Worm (Caenorhabditis elegans) whole organism, L2 larva: Measurements from ENCODE around the gene Y69A2AR.16.

Experiments
- C34F6.9 ChIP-seq: fragments of 150-350 bp; optimal IDR thresholded peaks from 2 replicates; lab custom pipeline; 2014; ENCODE audit warnings: missing biosample characterization, missing genetic modification characterization
- F13H6.1 ChIP-seq: sonication (generic microtip); optimal IDR thresholded peaks from 2 replicates; lab custom pipeline; 2016; ENCODE audit warnings: missing genetic modification characterization, missing compliant biosample characterization
- R02D3.7 ChIP-seq: fragments of 150-350 bp; optimal IDR thresholded peaks from 2 replicates; lab custom pipeline; 2014; ENCODE audit warnings: missing biosample characterization, missing genetic modification characterization
- Y55F3AM.14 ChIP-seq: fragments of 200-800 bp; sonication (Bioruptor generic); optimal IDR thresholded peaks from 2 replicates; lab custom pipeline; 2018; ENCODE audit warnings: mild to moderate bottlenecking, missing genetic modification characterization, missing compliant biosample characterization
- ZK546.5 ChIP-seq: sonication (generic microtip); optimal IDR thresholded peaks from 2 replicates; lab custom pipeline; 2017; ENCODE audit warnings: missing biosample characterization, missing genetic modification characterization
- aly-2 ChIP-seq: fragments of 150-350 bp; optimal IDR thresholded peaks from 2 replicates; lab custom pipeline; 2014; ENCODE audit warnings: missing biosample characterization, missing genetic modification characterization
- ama-1 ChIP-seq: fragments of 150-350 bp; optimal IDR thresholded peaks from 2 replicates; lab custom pipeline; 2018; ENCODE audit warnings: inconsistent platforms
- ceh-16 ChIP-seq: fragments of 150-350 bp; optimal IDR thresholded peaks from 2 replicates; lab custom pipeline; 2014; ENCODE audit warnings: missing biosample characterization, missing genetic modification characterization
- ceh-82 ChIP-seq: fragments of 150-350 bp; optimal IDR thresholded peaks from 2 replicates; lab custom pipeline; 2014; ENCODE audit warnings: missing biosample characterization, missing genetic modification characterization
- dmd-4 ChIP-seq: sonication (generic microtip); optimal IDR thresholded peaks from 2 replicates; lab custom pipeline; 2017; ENCODE audit warnings: missing biosample characterization, missing genetic modification characterization
- egl-27 ChIP-seq: sonication (generic microtip); optimal IDR thresholded peaks from 3 replicates; lab custom pipeline; 2017; ENCODE audit warnings: missing biosample characterization, missing genetic modification reagents, missing genetic modification characterization
- elt-1 ChIP-seq: fragments of 150-350 bp; optimal IDR thresholded peaks from 2 replicates; lab custom pipeline; 2014; ENCODE audit warnings: missing biosample characterization, missing genetic modification characterization
- elt-3 ChIP-seq: sonication (generic microtip); optimal IDR thresholded peaks from 2 replicates; lab custom pipeline; 2017; ENCODE audit warnings: missing biosample characterization, missing genetic modification characterization
- fos-1 ChIP-seq: fragments of 150-350 bp; optimal IDR thresholded peaks from 2 replicates; lab custom pipeline; 2014; ENCODE audit warnings: missing biosample characterization, missing genetic modification characterization
- gmeb-1 ChIP-seq: fragments of 150-350 bp; optimal IDR thresholded peaks from 2 replicates; lab custom pipeline; 2014; ENCODE audit warnings: missing biosample characterization, missing genetic modification characterization
- lin-11 ChIP-seq: fragments of 150-350 bp; sonication (generic microtip); optimal IDR thresholded peaks from 2 replicates; lab custom pipeline; 2014; ENCODE audit warnings: missing biosample characterization, missing genetic modification characterization, inconsistent platforms, mixed read lengths
- lin-13 ChIP-seq: fragments of 150-350 bp; optimal IDR thresholded peaks from 2 replicates; lab custom pipeline; 2014; ENCODE audit warnings: missing biosample characterization, missing genetic modification reagents, missing genetic modification characterization
- lin-39 ChIP-seq: fragments of 150-350 bp; optimal IDR thresholded peaks from 2 replicates; lab custom pipeline; 2014; ENCODE audit warnings: missing biosample characterization, missing genetic modification reagents, missing genetic modification characterization
- lsy-2 ChIP-seq, 2 experiments: fragments of 150-350 bp in 1 of 2; sonication (generic microtip) in 1 of 2; optimal IDR thresholded peaks; 2 replicates each; lab custom pipeline; 2014 to 2017; ENCODE audit warnings: missing biosample characterization in 2 of 2, missing genetic modification characterization in 2 of 2
- mab-5 ChIP-seq: fragments of 150-350 bp; optimal IDR thresholded peaks from 2 replicates; lab custom pipeline; 2014; ENCODE audit warnings: missing biosample characterization, missing genetic modification characterization
- mbf-1 ChIP-seq: sonication (generic microtip); optimal IDR thresholded peaks from 2 replicates; lab custom pipeline; 2017; ENCODE audit warnings: missing biosample characterization, missing genetic modification characterization
- nhr-12 ChIP-seq: fragments of 150-350 bp; optimal IDR thresholded peaks from 2 replicates; lab custom pipeline; 2014; ENCODE audit warnings: missing biosample characterization, missing genetic modification characterization
- nhr-129 ChIP-seq: fragments of 150-350 bp; optimal IDR thresholded peaks from 2 replicates; lab custom pipeline; 2014; ENCODE audit warnings: missing biosample characterization, missing genetic modification characterization
- nhr-23 ChIP-seq: fragments of 150-350 bp; optimal IDR thresholded peaks from 2 replicates; lab custom pipeline; 2014; ENCODE audit warnings: missing biosample characterization, missing genetic modification reagents, missing genetic modification characterization
- nhr-237 ChIP-seq: fragments of 150-350 bp; optimal IDR thresholded peaks from 2 replicates; lab custom pipeline; 2014; ENCODE audit warnings: missing biosample characterization, missing genetic modification characterization
- nhr-25 ChIP-seq: fragments of 150-350 bp; sonication (generic microtip); optimal IDR thresholded peaks from 3 replicates; lab custom pipeline; 2014; ENCODE audit warnings: missing biosample characterization, missing genetic modification characterization
- nhr-6 ChIP-seq: fragments of 150-350 bp; optimal IDR thresholded peaks from 2 replicates; lab custom pipeline; 2014; ENCODE audit warnings: missing biosample characterization, missing genetic modification characterization
- nhr-77 ChIP-seq: fragments of 150-350 bp; optimal IDR thresholded peaks from 2 replicates; lab custom pipeline; 2014; ENCODE audit warnings: missing biosample characterization, missing genetic modification characterization
- peb-1 ChIP-seq: fragments of 150-350 bp; optimal IDR thresholded peaks from 2 replicates; lab custom pipeline; 2014; ENCODE audit warnings: missing biosample characterization, missing genetic modification characterization
- sem-4 ChIP-seq: fragments of 150-350 bp; optimal IDR thresholded peaks from 2 replicates; lab custom pipeline; 2014; ENCODE audit warnings: missing biosample characterization, missing genetic modification reagents, missing genetic modification characterization
- skn-1 ChIP-seq: sonication (generic microtip); optimal IDR thresholded peaks from 2 replicates; lab custom pipeline; 2017; ENCODE audit warnings: missing biosample characterization, missing genetic modification characterization
- sma-3 ChIP-seq: sonication (generic microtip); optimal IDR thresholded peaks from 2 replicates; lab custom pipeline; 2016; ENCODE audit warnings: missing genetic modification reagents, missing genetic modification characterization, missing compliant biosample characterization
- sma-9 ChIP-seq, 2 experiments: fragments of 150-350 bp in 1 of 2; sonication (generic microtip) in 1 of 2; optimal IDR thresholded peaks; 2 replicates each; lab custom pipeline; 2014 to 2016; ENCODE audit warnings: missing genetic modification characterization in 2 of 2, mild to moderate bottlenecking in 1 of 2, missing biosample characterization in 1 of 2, missing compliant biosample characterization in 1 of 2, missing genetic modification reagents in 1 of 2, moderate library complexity in 1 of 2
- snpc-4 ChIP-seq: fragments of 150-350 bp; optimal IDR thresholded peaks from 2 replicates; lab custom pipeline; 2014; ENCODE audit warnings: missing biosample characterization, missing genetic modification characterization
- unc-39 ChIP-seq: fragments of 150-350 bp; optimal IDR thresholded peaks from 2 replicates; lab custom pipeline; 2014; ENCODE audit warnings: missing biosample characterization, missing genetic modification characterization
- unc-62 ChIP-seq: fragments of 150-350 bp; optimal IDR thresholded peaks from 2 replicates; lab custom pipeline; 2014; ENCODE audit warnings: missing biosample characterization, missing genetic modification reagents, missing genetic modification characterization
- ztf-1 ChIP-seq: fragments of 200-800 bp; sonication (Bioruptor generic); conservative IDR thresholded peaks from 2 replicates; pipeline ENCODE4 v1.3.6; 2022; ENCODE audit warnings: missing genetic modification characterization, missing compliant biosample characterization
- ztf-11 ChIP-seq: sonication (generic microtip); optimal IDR thresholded peaks from 2 replicates; lab custom pipeline; 2017; ENCODE audit warnings: missing biosample characterization, missing genetic modification characterization

Gene Y69A2AR.16

DNA sequence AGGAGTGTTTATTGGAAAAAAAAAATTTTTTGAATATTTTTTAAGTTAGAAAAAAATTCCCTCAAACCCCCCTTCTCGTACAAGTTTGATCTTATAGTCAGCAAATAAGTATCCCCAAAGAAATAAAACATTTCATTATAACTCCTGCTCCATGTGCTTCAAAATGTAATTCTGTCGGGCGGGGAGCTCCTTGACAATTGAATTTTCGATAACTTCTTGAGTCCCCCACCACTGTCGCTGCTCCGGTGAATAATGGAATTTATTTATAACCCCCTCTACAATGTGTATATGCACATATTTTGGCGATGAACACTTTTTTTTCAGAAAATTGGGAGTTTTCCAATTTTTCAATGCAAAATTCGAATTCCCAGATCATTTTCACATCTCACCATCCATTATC is 40.1 kb downstream of the Y69A2AR.16 start:
- TF ChIP-seq nhr-25 (tag; lab: Kevin White, UChicago) (no peak), nhr-129 (tag; lab: Kevin White, UChicago) (no peak), sma-3 (GFP tag; lab: Kevin White, UChicago) (no peak), nhr-237 (no peak), mbf-1 (tag; lab: Kevin White, UChicago) (no peak)

- no peak for TF ChIP-seq ceh-16 (tag; lab: Kevin White, UChicago)
- TF ChIP-seq lin-13 (GFP tag; lab: Kevin White, UChicago), result no peak
- no peak for TF ChIP-seq nhr-129 (tag; lab: Kevin White, UChicago)
- TF ChIP-seq sma-3 (GFP tag; lab: Kevin White, UChicago), result no peak
- TF ChIP-seq ztf-1 (GFP tag; lab: Robert Waterston, UW), result no peak
- no peak for TF ChIP-seq sem-4 (tag; lab: Kevin White, UChicago)
- TF ChIP-seq Y55F3AM.14 (GFP tag; lab: Kevin White, UChicago), result no peak
- no peak for TF ChIP-seq elt-3 (tag; lab: Kevin White, UChicago)
- TF ChIP-seq gmeb-1, result no peak
- TF ChIP-seq nhr-6 (tag; lab: Kevin White, UChicago), result no peak
- no peak for TF ChIP-seq nhr-237
- no peak for TF ChIP-seq R02D3.7
- no peak for TF ChIP-seq snpc-4 (tag; lab: Kevin White, UChicago)
- no peak for TF ChIP-seq ceh-82
- TF ChIP-seq ZK546.5, result no peak
- no peak for TF ChIP-seq egl-27 (tag; lab: Kevin White, UChicago)
- no peak for TF ChIP-seq lsy-2 (tag; optimal IDR thresholded peaks at IDR 0.05; lab: Kevin White, UChicago)
- TF ChIP-seq elt-1, result no peak
- TF ChIP-seq, all 48 proteins: peak for 0
These were observed 44.4 kb downstream of the Y69A2AR.16 start, which contains the start of gene sprr-3 for ce11 chrIV:2542001-2542400. Gene sprr-3 (plus strand): TSS chrIV:2542301.

DNA sequence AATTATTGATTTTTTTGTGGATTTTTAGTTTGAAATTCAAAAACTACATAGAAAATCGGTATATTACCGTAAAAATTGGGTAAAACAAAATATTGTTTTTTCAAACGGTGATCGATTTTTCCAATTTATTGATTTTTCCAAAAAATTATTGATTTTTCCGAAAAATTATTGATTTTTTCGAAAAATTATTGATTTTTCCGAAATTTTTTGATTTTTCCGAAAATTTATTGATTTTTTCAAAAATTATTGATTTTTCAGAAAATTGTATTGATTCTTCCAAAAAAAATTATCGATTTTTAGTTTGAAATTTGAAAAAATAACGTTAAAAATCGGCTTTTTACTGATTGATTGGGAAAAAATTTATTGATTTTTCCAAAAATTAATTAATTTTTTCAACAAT is 51.2 kb downstream of the Y69A2AR.16 start:
- no peak for TF ChIP-seq nhr-77 (tag; lab: Kevin White, UChicago)
- no peak for TF ChIP-seq snpc-4 (tag; lab: Kevin White, UChicago)
- no peak for TF ChIP-seq nhr-23 (tag; lab: Kevin White, UChicago)
- TF ChIP-seq elt-1, result no peak

- no peak for TF ChIP-seq lin-39
- no peak for TF ChIP-seq sma-3 (GFP tag; lab: Kevin White, UChicago)
- no peak for TF ChIP-seq dmd-4 (tag; lab: Kevin White, UChicago)
- TF ChIP-seq aly-2 (tag; lab: Kevin White, UChicago), result no peak
- TF ChIP-seq skn-1, result no peak
- TF ChIP-seq F13H6.1, result no peak
- no peak for TF ChIP-seq nhr-12
- TF ChIP-seq peb-1, result no peak
- TF ChIP-seq C34F6.9, result no peak
- TF ChIP-seq mbf-1 (tag; lab: Kevin White, UChicago), result no peak
- TF ChIP-seq unc-39 (tag; lab: Kevin White, UChicago), result no peak
- TF ChIP-seq unc-62, result no peak
These were observed 51.9 kb downstream of the Y69A2AR.16 start for ce11 chrIV:2549542-2549941.

DNA sequence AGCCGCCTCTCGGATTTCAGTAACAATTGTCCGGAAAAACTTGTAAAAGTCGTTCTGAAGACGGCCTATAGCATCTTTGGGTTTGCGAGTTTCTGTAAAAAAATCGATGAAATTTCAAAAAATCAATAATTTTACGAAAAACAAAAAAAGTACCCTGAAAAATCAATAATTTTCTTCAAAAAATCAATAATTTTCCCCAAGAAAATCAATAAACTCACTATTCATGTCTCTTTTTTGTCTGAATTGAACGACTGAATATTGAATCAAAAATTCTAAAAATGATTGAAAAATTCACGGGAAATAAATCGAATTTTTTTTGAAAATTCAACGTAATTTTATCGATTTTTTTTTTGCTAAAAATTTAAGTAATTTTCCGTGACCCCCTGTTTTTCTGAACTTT is 53.8 kb downstream of the Y69A2AR.16 start, which contains the start of gene Y69A2AR.23:
Y69A2AR.23 (minus strand) TSS at position 267 of the 400 bp plus-strand sequence.
- no peak for TF ChIP-seq fos-1 (tag; lab: Kevin White, UChicago)
- TF ChIP-seq aly-2 (tag; lab: Kevin White, UChicago), result no peak
- no peak for TF ChIP-seq nhr-25 (tag; lab: Kevin White, UChicago)
- TF ChIP-seq skn-1, result no peak
- no peak for TF ChIP-seq lin-13 (GFP tag; lab: Kevin White, UChicago)
- TF ChIP-seq ama-1, result no peak
- no peak for TF ChIP-seq unc-62
- no peak for TF ChIP-seq nhr-129 (tag; lab: Kevin White, UChicago)
- no peak for TF ChIP-seq elt-1
- no peak for TF ChIP-seq lin-11 (tag; lab: Kevin White, UChicago)
- no peak for TF ChIP-seq sma-3 (GFP tag; lab: Kevin White, UChicago)
- TF ChIP-seq sma-9 (GFP tag; optimal IDR thresholded peaks at IDR 0.05; lab: Kevin White, UChicago), result no peak
- TF ChIP-seq sma-9 (tag; optimal IDR thresholded peaks at IDR 0.05; lab: Kevin White, UChicago), result no peak
- no peak for TF ChIP-seq mab-5
- TF ChIP-seq ztf-11 (tag; lab: Kevin White, UChicago), result no peak
